Fruit fly (Drosophila melanogaster) whole organism, embryonic: ENCODE data around the gene CG34180.

ENCODE experiments used
- Adf1 ChIP-seq: fragments of 200-800 bp; sonication (Bioruptor generic); IDR thresholded peaks from 2 replicates; pipeline ENCODE4 v1.3.6; 2022; ENCODE audit warnings: missing biosample characterization, missing genetic modification characterization
- Atf6 ChIP-seq: fragments of 200-800 bp; sonication (Bioruptor generic); IDR thresholded peaks from 2 replicates; pipeline ENCODE4 v1.3.6; 2022; ENCODE audit warnings: missing biosample characterization, missing genetic modification characterization
- BEAF-32 ChIP-seq: fragments of 200-800 bp; sonication (Bioruptor generic); optimal IDR thresholded peaks from 3 replicates; lab custom pipeline; 2017; ENCODE audit warnings: missing biosample characterization, missing genetic modification characterization, mild to moderate bottlenecking, moderate library complexity, missing genetic modification reagents
- CG10274 ChIP-seq: fragments of 200-800 bp; sonication (Bioruptor generic); optimal IDR thresholded peaks from 3 replicates; lab custom pipeline; 2017; ENCODE audit warnings: missing biosample characterization, mild to moderate bottlenecking, missing genetic modification characterization
- CG10462 ChIP-seq: fragments of 200-800 bp; sonication (Bioruptor generic); optimal IDR thresholded peaks from 2 replicates; lab custom pipeline; 2016; ENCODE audit warnings: missing biosample characterization, missing genetic modification characterization
- CG10543 ChIP-seq: fragments of 200-800 bp; sonication (Bioruptor generic); optimal IDR thresholded peaks from 3 replicates; lab custom pipeline; 2017; ENCODE audit warnings: missing biosample characterization, mild to moderate bottlenecking, missing genetic modification characterization, moderate library complexity
- CG11560 ChIP-seq: fragments of 200-800 bp; sonication (Bioruptor generic); IDR thresholded peaks from 3 replicates; pipeline ENCODE4 v1.3.6; 2022; ENCODE audit warnings: missing biosample characterization, missing genetic modification characterization
- CG11696 ChIP-seq: fragments of 200-800 bp; sonication (Bioruptor generic); IDR thresholded peaks from 2 replicates; pipeline ENCODE4 v1.3.6; 2022; ENCODE audit warnings: missing biosample characterization, missing genetic modification characterization
- CG13287 ChIP-seq: fragments of 200-800 bp; sonication (Bioruptor generic); IDR thresholded peaks from 2 replicates; pipeline ENCODE4 v1.3.6; 2022; ENCODE audit warnings: missing biosample characterization, missing genetic modification characterization; ENCODE audit not compliant: partially characterized antibody
- CG13424 ChIP-seq: fragments of 200-800 bp; sonication (Bioruptor generic); optimal IDR thresholded peaks from 2 replicates; lab custom pipeline; 2019; ENCODE audit warnings: missing biosample characterization, mild to moderate bottlenecking, missing genetic modification characterization, moderate library complexity
- CG15269 ChIP-seq: fragments of 200-800 bp; sonication (Bioruptor generic); optimal IDR thresholded peaks from 2 replicates; lab custom pipeline; 2018; ENCODE audit warnings: missing biosample characterization, mild to moderate bottlenecking, missing genetic modification characterization, moderate library complexity
- CG1602 ChIP-seq: fragments of 200-800 bp; sonication (Bioruptor generic); optimal IDR thresholded peaks from 3 replicates; lab custom pipeline; 2016; ENCODE audit warnings: missing biosample characterization, missing genetic modification characterization
- CG17829 ChIP-seq: fragments of 200-800 bp; optimal IDR thresholded peaks from 2 replicates; lab custom pipeline; 2019; ENCODE audit warnings: missing biosample characterization, mild to moderate bottlenecking, missing genetic modification characterization, moderate library complexity
- CG18599 ChIP-seq: fragments of 200-800 bp; sonication (Bioruptor generic); optimal IDR thresholded peaks from 3 replicates; lab custom pipeline; 2017; ENCODE audit warnings: missing biosample characterization, missing genetic modification characterization, mild to moderate bottlenecking, moderate library complexity, missing genetic modification reagents
- CG2199 ChIP-seq: fragments of 200-800 bp; sonication (Bioruptor generic); IDR thresholded peaks from 3 replicates; pipeline ENCODE4 v1.3.6; 2022; ENCODE audit warnings: missing biosample characterization, missing genetic modification characterization
- CG31365 ChIP-seq: fragments of 200-800 bp; sonication (Bioruptor generic); optimal IDR thresholded peaks from 2 replicates; lab custom pipeline; 2018; ENCODE audit warnings: missing biosample characterization, mild to moderate bottlenecking, missing genetic modification characterization
- CG32772 ChIP-seq: fragments of 200-800 bp; sonication (Bioruptor generic); IDR thresholded peaks from 2 replicates; pipeline ENCODE4 v1.3.6; 2022; ENCODE audit warnings: missing biosample characterization, missing genetic modification characterization
- CG34376 ChIP-seq: fragments of 200-800 bp; sonication (Bioruptor generic); optimal IDR thresholded peaks from 2 replicates; lab custom pipeline; 2018; ENCODE audit warnings: missing biosample characterization, mild to moderate bottlenecking, missing genetic modification characterization
- CG4282 ChIP-seq: fragments of 200-800 bp; sonication (Bioruptor generic); optimal IDR thresholded peaks from 2 replicates; lab custom pipeline; 2016; ENCODE audit warnings: missing biosample characterization, missing genetic modification characterization
- CG4820 ChIP-seq: fragments of 200-800 bp; sonication (Bioruptor generic); optimal IDR thresholded peaks from 3 replicates; lab custom pipeline; 2016; ENCODE audit warnings: missing biosample characterization, missing genetic modification characterization
- CG6175 ChIP-seq: fragments of 200-800 bp; sonication (Bioruptor generic); IDR thresholded peaks from 3 replicates; pipeline ENCODE4 v1.3.6; 2022; ENCODE audit warnings: missing biosample characterization, missing genetic modification characterization
- CG8290 ChIP-seq, 3 experiments: fragments of 200-800 bp; sonication (Bioruptor generic); optimal IDR thresholded peaks; 2 replicates each; lab custom pipeline; 2016 to 2019; ENCODE audit warnings: missing biosample characterization in 3 of 3, missing genetic modification characterization in 3 of 3, mild to moderate bottlenecking in 2 of 3, moderate library complexity in 1 of 3
- CG8388 ChIP-seq: fragments of 200-800 bp; sonication (Bioruptor generic); optimal IDR thresholded peaks from 2 replicates; lab custom pipeline; 2019; ENCODE audit warnings: missing biosample characterization, mild to moderate bottlenecking, missing genetic modification characterization, moderate library complexity
- CG9932 ChIP-seq: fragments of 200-800 bp; sonication (Bioruptor generic); IDR thresholded peaks from 2 replicates; pipeline ENCODE4 v1.3.6; 2022; ENCODE audit warnings: missing biosample characterization, missing genetic modification characterization
- CoRest ChIP-seq: fragments of 200-800 bp; sonication (Bioruptor generic); optimal IDR thresholded peaks from 3 replicates; lab custom pipeline; 2018; ENCODE audit warnings: missing biosample characterization, mild to moderate bottlenecking, missing genetic modification characterization, moderate library complexity
- Deaf1 ChIP-seq: fragments of 200-800 bp; optimal IDR thresholded peaks from 3 replicates; lab custom pipeline; 2019; ENCODE audit warnings: missing biosample characterization, mild to moderate bottlenecking, missing genetic modification characterization, moderate library complexity
- Dp ChIP-seq: fragments of 200-800 bp; sonication (Bioruptor generic); optimal IDR thresholded peaks from 2 replicates; lab custom pipeline; 2018; ENCODE audit warnings: missing biosample characterization, mild to moderate bottlenecking, missing genetic modification characterization, moderate library complexity
- GATAe ChIP-seq: fragments of 200-800 bp; sonication (Bioruptor generic); conservative IDR thresholded peaks from 2 replicates; pipeline ENCODE4 v1.3.6; 2022; ENCODE audit warnings: missing biosample characterization, missing genetic modification characterization
- HHEX ChIP-seq: fragments of 200-800 bp; sonication (Bioruptor generic); optimal IDR thresholded peaks from 3 replicates; lab custom pipeline; 2017; ENCODE audit warnings: missing biosample characterization, mild to moderate bottlenecking, missing genetic modification characterization, missing genetic modification reagents
- Hey ChIP-seq: fragments of 200-800 bp; sonication (Bioruptor generic); optimal IDR thresholded peaks from 3 replicates; lab custom pipeline; 2018; ENCODE audit warnings: missing biosample characterization, mild to moderate bottlenecking, missing genetic modification characterization
- Hmx ChIP-seq: fragments of 200-800 bp; sonication (Bioruptor generic); optimal IDR thresholded peaks from 2 replicates; lab custom pipeline; 2016; ENCODE audit warnings: missing biosample characterization, missing genetic modification characterization
- Hr39 ChIP-seq: fragments of >200 bp; optimal IDR thresholded peaks from 2 replicates; lab custom pipeline; 2017
- MTF-1 ChIP-seq: fragments of 200-800 bp; sonication (Bioruptor generic); optimal IDR thresholded peaks from 2 replicates; lab custom pipeline; 2018; ENCODE audit warnings: missing biosample characterization, mild to moderate bottlenecking, missing genetic modification characterization, borderline replicate concordance
- Med ChIP-seq: fragments of 200-800 bp; sonication (Bioruptor generic); peaks from one replicate; lab custom pipeline; 2016; ENCODE audit warnings: missing biosample characterization, missing genetic modification characterization, mild to moderate bottlenecking, inconsistent platforms, moderate library complexity
- Rfx ChIP-seq: fragments of 200-800 bp; sonication (Bioruptor generic); IDR thresholded peaks from 2 replicates; pipeline ENCODE4 v1.3.6; 2022; ENCODE audit warnings: missing biosample characterization, missing genetic modification characterization
- Ssrp ChIP-seq: fragments of 200-800 bp; sonication (Bioruptor generic); optimal IDR thresholded peaks from 2 replicates; lab custom pipeline; 2018; ENCODE audit warnings: missing biosample characterization, mild to moderate bottlenecking, missing genetic modification characterization, moderate library complexity
- btn ChIP-seq: fragments of 200-800 bp; sonication (Bioruptor generic); optimal IDR thresholded peaks from 2 replicates; lab custom pipeline; 2016; ENCODE audit warnings: missing biosample characterization, missing genetic modification characterization
- chm ChIP-seq: fragments of 200-800 bp; sonication (Bioruptor generic); IDR thresholded peaks from 2 replicates; pipeline ENCODE4 v1.3.6; 2022; ENCODE audit warnings: missing biosample characterization, missing genetic modification characterization
- cwo ChIP-seq: fragments of 200-800 bp; sonication (Bioruptor generic); optimal IDR thresholded peaks from 3 replicates; lab custom pipeline; 2017; ENCODE audit warnings: missing biosample characterization, missing genetic modification characterization, mild to moderate bottlenecking, moderate library complexity, missing genetic modification reagents
- exex ChIP-seq: fragments of 200-800 bp; sonication (Bioruptor generic); optimal IDR thresholded peaks from 4 replicates; lab custom pipeline; 2018; ENCODE audit warnings: missing biosample characterization, mild to moderate bottlenecking, missing genetic modification characterization, moderate library complexity
- fru ChIP-seq: fragments of >200 bp; optimal IDR thresholded peaks from 2 replicates; lab custom pipeline; 2017
- gfzf ChIP-seq: fragments of 200-800 bp; sonication (Bioruptor generic); optimal IDR thresholded peaks from 2 replicates; lab custom pipeline; 2016; ENCODE audit warnings: missing biosample characterization, mild to moderate bottlenecking, missing genetic modification characterization, moderate library complexity
- hth ChIP-seq: fragments of >200 bp; optimal IDR thresholded peaks from 2 replicates; lab custom pipeline; 2017; ENCODE audit warnings: inconsistent platforms
- luna ChIP-seq: fragments of 200-800 bp; sonication (Bioruptor generic); optimal IDR thresholded peaks from 2 replicates; lab custom pipeline; 2016; ENCODE audit warnings: missing biosample characterization, missing genetic modification characterization
- mirr ChIP-seq: fragments of 200-800 bp; sonication (Bioruptor generic); optimal IDR thresholded peaks from 3 replicates; lab custom pipeline; 2018; ENCODE audit warnings: missing biosample characterization, mild to moderate bottlenecking, missing genetic modification characterization
- sd ChIP-seq: fragments of 200-800 bp; sonication (Bioruptor generic); optimal IDR thresholded peaks from 3 replicates; lab custom pipeline; 2018; ENCODE audit warnings: missing biosample characterization, mild to moderate bottlenecking, missing genetic modification characterization, moderate library complexity
- sens ChIP-seq: fragments of 200-800 bp; sonication (Bioruptor generic); peaks from one replicate; lab custom pipeline; 2016; ENCODE audit warnings: missing biosample characterization, missing genetic modification characterization
- sug ChIP-seq: fragments of 200-800 bp; optimal IDR thresholded peaks from 2 replicates; lab custom pipeline; 2019; ENCODE audit warnings: missing biosample characterization, mild to moderate bottlenecking, missing genetic modification characterization, moderate library complexity
- tio ChIP-seq: fragments of 200-800 bp; sonication (Bioruptor generic); optimal IDR thresholded peaks from 2 replicates; lab custom pipeline; 2017; ENCODE audit warnings: missing biosample characterization, missing genetic modification characterization, inconsistent platforms
- trem ChIP-seq: fragments of 200-800 bp; optimal IDR thresholded peaks from 3 replicates; lab custom pipeline; 2019; ENCODE audit warnings: missing biosample characterization, mild to moderate bottlenecking, missing genetic modification characterization, moderate library complexity
- vvl ChIP-seq: fragments of 200-800 bp; sonication (Bioruptor generic); IDR thresholded peaks from 2 replicates; pipeline ENCODE4 v1.3.6; 2022; ENCODE audit warnings: missing biosample characterization, missing genetic modification characterization
- wor ChIP-seq: fragments of 200-800 bp; sonication (Bioruptor generic); IDR thresholded peaks from 2 replicates; pipeline ENCODE4 v1.3.6; 2022; ENCODE audit warnings: missing biosample characterization, missing genetic modification characterization

Gene CG34180

dm6 chr2L:6084694-6085093, 24.4 kb downstream of the CG34180 start:
- TF ChIP-seq sd (tag; lab: Kevin White, UChicago) (peak; percentile 53), exex (tag; lab: Kevin White, UChicago) (peak; percentile 91), luna (no peak), GATAe (GFP tag; lab: Robert Waterston, UW) (peak; percentile 51; the same call in 1 of the 2 replicates), BEAF-32 (GFP tag; lab: Kevin White, UChicago) (no peak), CG6175 (GFP tag; lab: Robert Waterston, UW) (0 out of 3 replicates have a peak, but pooled peaks have one; percentile 15), Rfx (GFP tag; lab: Robert Waterston, UW) (no peak), CG34376 (GFP tag; lab: Kevin White, UChicago) (peak; percentile 63), CG18599 (GFP tag; lab: Kevin White, UChicago) (peak; percentile 19), CG4820 (GFP tag; lab: Kevin White, UChicago) (no peak), CG4282 (no peak), CG8388 (GFP tag; lab: Kevin White, UChicago) (no peak), CG32772 (GFP tag; lab: Robert Waterston, UW) (no peak), CG31365 (tag; lab: Kevin White, UChicago) (no peak), Hr39 (lab: Kevin White, UChicago) (no peak), Deaf1 (peak; percentile 17), CG15269 (tag; lab: Kevin White, UChicago) (no peak), HHEX (GFP tag; lab: Kevin White, UChicago) (no peak), Adf1 (peak; percentile 26; the same call in 1 of the 2 replicates), Hmx (GFP tag; lab: Kevin White, UChicago) (no peak), mirr (GFP tag; lab: Kevin White, UChicago) (peak; percentile 85), CG10543 (GFP tag; lab: Kevin White, UChicago) (peak; percentile 9), sens (GFP tag; lab: Kevin White, UChicago) (no peak), MTF-1 (GFP tag; lab: Kevin White, UChicago) (peak; percentile 38), CG17829 (tag; lab: Kevin White, UChicago) (no peak), Atf6 (no peak), CG1602 (GFP tag; lab: Kevin White, UChicago) (no peak), hth (lab: Kevin White, UChicago) (no peak), CG8290 (GFP tag; optimal IDR thresholded peaks at IDR 0.05; lab: Kevin White, UChicago) (no peak), CG8290 (tag; optimal IDR thresholded peaks at IDR 0.05; lab: Kevin White, UChicago) (peak in 1 of 2 experiments; percentile 2), sug (tag; lab: Kevin White, UChicago) (peak; percentile 63), cwo (peak; percentile 67), CG11696 (GFP tag; lab: Robert Waterston, UW) (no peak), Med (GFP tag; lab: Kevin White, UChicago) (peak; percentile 63), btn (GFP tag; lab: Kevin White, UChicago) (no peak), gfzf (GFP tag; lab: Kevin White, UChicago) (no peak), Ssrp (no peak), CoRest (no peak), CG2199 (GFP tag; lab: Robert Waterston, UW) (peak; percentile 91), Hey (tag; lab: Kevin White, UChicago) (peak; percentile 7)

- TF ChIP-seq vvl (GFP tag; lab: Robert Waterston, UW) (peak; percentile 36; the same call in 1 of the 2 replicates), Dp (GFP tag; lab: Kevin White, UChicago) (no peak), wor (GFP tag; lab: Robert Waterston, UW) (no peak), CG10274 (GFP tag; lab: Kevin White, UChicago) (no peak), CG13287 (peak; percentile 42; the same call in 1 of the 2 replicates), trem (no peak), tio (GFP tag; lab: Kevin White, UChicago) (no peak), chm (GFP tag; lab: Robert Waterston, UW) (no peak), CG9932 (GFP tag; lab: Robert Waterston, UW) (peak; percentile 59; the same call in 1 of the 2 replicates), CG13424 (tag; lab: Kevin White, UChicago) (no peak), CG10462 (no peak), fru (lab: Kevin White, UChicago) (no peak), CG11560 (tag; lab: Robert Waterston, UW) (no peak)
Observed at dm6 chr2L:6085733-6086317, 25.5 kb downstream of the CG34180 start.
